Worm (Caenorhabditis elegans): ENCODE results near the gene egg-1.

egg-1 gene

DNA sequence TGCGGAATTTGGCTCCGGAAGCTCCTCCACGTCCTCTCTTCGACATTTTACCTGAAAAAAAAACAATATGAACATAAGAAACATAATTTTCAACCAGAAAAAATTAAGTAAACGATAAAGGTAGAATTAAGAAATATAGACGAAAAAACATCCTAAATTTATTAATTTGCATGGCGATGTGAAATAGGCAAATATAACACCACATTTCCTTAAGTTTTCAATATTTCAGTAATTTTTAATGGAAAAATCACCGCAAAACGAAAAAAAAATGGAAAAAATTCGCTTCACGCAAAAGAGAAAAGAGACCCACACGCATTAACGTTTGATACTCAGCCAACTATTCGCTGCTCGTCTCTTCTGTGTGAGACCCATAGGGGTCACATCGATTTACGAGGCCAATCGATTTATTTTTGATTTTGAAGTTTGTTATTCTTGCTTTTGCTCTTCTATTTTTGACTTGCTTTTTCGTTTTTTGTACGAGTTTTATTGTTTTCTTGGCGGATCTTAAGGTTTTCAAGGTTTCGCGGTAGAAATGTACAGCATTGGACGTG is 21.8 kb upstream of the egg-1 start, which contains the start of gene rpl-23:
rpl-23 (minus strand) TSS at position 51 of the 551 bp plus-strand sequence.
- TF ChIP-seq lsy-2 (tag; optimal IDR thresholded peaks at IDR 0.05) (peak; percentile 94 to 97), Y116A8C.19 (tag; optimal IDR thresholded peaks at IDR 0.05; ENCODE audit: borderline replicate concordance) (no peak), snu-23 (GFP tag; optimal IDR thresholded peaks at IDR 0.05) (peak; percentile 97), lir-3 (tag; optimal IDR thresholded peaks at IDR 0.05; ENCODE audit: poor library complexity) (peak; percentile 80), unc-98 (GFP tag; IDR thresholded peaks at IDR 0.05) (no peak), mep-1 (tag; optimal IDR thresholded peaks at IDR 0.05) (peak; percentile 95), fkh-8 (tag; optimal IDR thresholded peaks at IDR 0.05) (peak; percentile 91), elt-2 (tag; optimal IDR thresholded peaks at IDR 0.05) (peak; percentile 26), unc-30 (tag; optimal IDR thresholded peaks at IDR 0.05) (no peak), ceh-90 (tag; optimal IDR thresholded peaks at IDR 0.05) (no peak), C04F5.9 (tag; optimal IDR thresholded peaks at IDR 0.05) (peak; percentile 47), unc-86 (tag; optimal IDR thresholded peaks at IDR 0.05) (peak; percentile 80), efl-3 (GFP tag; optimal IDR thresholded peaks at IDR 0.05) (no peak), ceh-88 (GFP tag; IDR thresholded peaks at IDR 0.05) (peak; percentile 71), lin-13 (GFP tag; optimal IDR thresholded peaks at IDR 0.05) (peak; percentile 90), nhr-11 (tag; optimal IDR thresholded peaks at IDR 0.05) (peak; percentile 80), lin-35 (GFP tag; optimal IDR thresholded peaks at IDR 0.05) (peak; percentile 88 to 95), aly-2 (tag; optimal IDR thresholded peaks at IDR 0.05) (peak; percentile 72), ama-1 (optimal IDR thresholded peaks at IDR 0.05) (peak; percentile 85), unc-62 (GFP tag; optimal IDR thresholded peaks at IDR 0.05) (no peak), tbx-2 (tag; optimal IDR thresholded peaks at IDR 0.05) (peak; percentile 90), nhr-19 (GFP tag; conservative IDR thresholded peaks at IDR 0.05) (peak; percentile 91), fos-1 (tag; optimal IDR thresholded peaks at IDR 0.05) (peak; percentile 92), rnt-1 (tag; optimal IDR thresholded peaks at IDR 0.05) (peak; percentile 90), dsc-1 (tag; optimal IDR thresholded peaks at IDR 0.05) (peak; percentile 73), ceh-63 (GFP tag; optimal IDR thresholded peaks at IDR 0.05) (no peak), hlh-4 (tag; optimal IDR thresholded peaks at IDR 0.05) (no peak), lin-15B (tag; optimal IDR thresholded peaks at IDR 0.05) (peak; percentile 85), unc-130 (tag; optimal IDR thresholded peaks at IDR 0.05) (peak; percentile 85), nhr-71 (tag; optimal IDR thresholded peaks at IDR 0.05) (peak; percentile 94), C34B4.2 (tag; optimal IDR thresholded peaks at IDR 0.05) (no peak), mab-9 (GFP tag; IDR thresholded peaks at IDR 0.05) (no peak), skn-1 (tag; optimal IDR thresholded peaks at IDR 0.05) (peak; percentile 97), lin-39 (tag; optimal IDR thresholded peaks at IDR 0.05) (peak; percentile 78), elt-3 (tag; optimal IDR thresholded peaks at IDR 0.05) (peak in 5 of 6 experiments; percentile 45 to 97 (median 83)), ztf-4 (tag; optimal IDR thresholded peaks at IDR 0.05) (peak; percentile 79), sptf-1 (tag; optimal IDR thresholded peaks at IDR 0.05) (no peak), tlp-1 (tag; optimal IDR thresholded peaks at IDR 0.05) (no peak), alr-1 (tag; optimal IDR thresholded peaks at IDR 0.05; ENCODE audit: borderline replicate concordance) (no peak), ceh-82 (tag; optimal IDR thresholded peaks at IDR 0.05) (peak; percentile 91 to 97 (median 96)), nhr-237 (tag; optimal IDR thresholded peaks at IDR 0.05) (peak; percentile 82), grh-1 (GFP tag; IDR thresholded peaks at IDR 0.05) (peak; percentile 70), sup-37 (GFP tag; optimal IDR thresholded peaks at IDR 0.05) (no peak), hlh-17 (GFP tag; optimal IDR thresholded peaks at IDR 0.05; ENCODE audit: borderline replicate concordance) (no peak), fkh-10 (GFP tag; optimal IDR thresholded peaks at IDR 0.05) (peak; percentile 85), nhr-47 (tag; optimal IDR thresholded peaks at IDR 0.05) (peak; percentile 91), C16A3.4 (tag; optimal IDR thresholded peaks at IDR 0.05) (peak; percentile 98), nhr-12 (tag; optimal IDR thresholded peaks at IDR 0.05) (no peak), xbp-1 (tag; optimal IDR thresholded peaks at IDR 0.05) (peak; percentile 92), nhr-20 (tag; optimal IDR thresholded peaks at IDR 0.05) (peak; percentile 91), pqm-1 (tag; optimal IDR thresholded peaks at IDR 0.05) (no peak), sox-4 (tag; optimal IDR thresholded peaks at IDR 0.05) (no peak), fkh-4 (tag; optimal IDR thresholded peaks at IDR 0.05; ENCODE audit: borderline replicate concordance) (peak; percentile 43)

All from whole organism, L1 larva.